Worm (Caenorhabditis elegans): ENCODE measurements around the gene K04G11.1.

- TF ChIP-seq him-1 (tag; optimal IDR thresholded peaks at IDR 0.05) = no peak
- no peak for TF ChIP-seq dao-5 (tag; optimal IDR thresholded peaks at IDR 0.05)
- no peak for TF ChIP-seq W03F9.2 (tag; optimal IDR thresholded peaks at IDR 0.05)
Measured at ce11 chrX:14307667-14308066, 27.7 kb upstream of the K04G11.1 start, which contains the start of gene gphr-2.
